Fruit fly (Drosophila melanogaster): Measurements from ENCODE around the gene CG7900.

Gene CG7900

dm6 chr3R:8146892-8147384, 53.0 kb downstream of the CG7900 start:
- no peak for TF ChIP-seq pan (optimal IDR thresholded peaks at IDR 0.05)
- no peak for TF ChIP-seq psq (optimal IDR thresholded peaks at IDR 0.05)
- no peak for TF ChIP-seq EcR (GFP tag; optimal IDR thresholded peaks at IDR 0.05)
- TF ChIP-seq Dll (optimal IDR thresholded peaks at IDR 0.05) = no peak
- TF ChIP-seq usp (GFP tag; optimal IDR thresholded peaks at IDR 0.05) = no peak
- TF ChIP-seq CG8478 (optimal IDR thresholded peaks at IDR 0.05) = no peak

DNA sequence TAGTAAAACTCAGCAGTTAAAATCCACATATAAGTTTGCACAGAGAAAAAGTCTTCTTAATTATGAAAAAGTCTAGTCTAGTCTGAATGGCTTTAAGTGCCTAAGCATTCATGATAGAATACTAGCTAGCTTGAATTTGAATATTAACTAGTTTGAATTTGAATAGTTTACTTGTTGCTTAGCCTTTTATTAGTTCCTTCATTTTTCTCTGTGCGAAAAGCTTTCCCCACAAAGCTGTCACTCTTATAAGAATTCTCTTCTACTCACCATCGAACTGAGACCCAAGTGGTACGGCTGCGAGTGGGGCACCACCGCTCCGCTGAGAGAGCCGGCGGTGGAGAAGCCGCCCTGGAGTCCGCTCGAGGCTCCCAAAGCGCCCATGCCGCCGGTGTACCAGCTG, 55.1 kb downstream of the CG7900 start:
- TF ChIP-seq Dll (optimal IDR thresholded peaks at IDR 0.05) = no peak
- TF ChIP-seq usp (GFP tag; optimal IDR thresholded peaks at IDR 0.05) = no peak
- TF ChIP-seq CG8478 (optimal IDR thresholded peaks at IDR 0.05) = no peak
- TF ChIP-seq EcR (GFP tag; optimal IDR thresholded peaks at IDR 0.05) = no peak
- TF ChIP-seq pan (optimal IDR thresholded peaks at IDR 0.05) = no peak
- TF ChIP-seq psq (optimal IDR thresholded peaks at IDR 0.05) = no peak

DNA sequence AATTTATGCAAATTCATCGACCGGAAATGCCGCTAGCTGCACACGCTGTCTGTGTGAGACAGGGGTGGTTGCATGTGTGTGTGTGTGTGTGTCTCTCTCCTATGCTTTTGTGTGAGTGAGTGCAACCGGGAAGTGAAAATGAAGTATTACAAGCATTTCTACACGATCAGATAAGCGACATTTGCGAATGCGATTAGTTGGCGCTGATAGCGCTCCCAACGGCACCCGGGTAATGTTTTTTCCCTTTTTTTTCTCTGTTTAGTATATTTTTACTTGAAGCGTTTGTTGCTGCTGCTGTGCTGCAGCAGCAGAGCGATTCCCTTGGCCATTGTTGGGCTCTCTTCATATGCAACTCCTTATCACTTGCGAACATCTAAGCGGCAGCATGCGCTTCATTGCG, 56.1 kb downstream of the CG7900 start:
- no peak for TF ChIP-seq EcR (GFP tag; optimal IDR thresholded peaks at IDR 0.05)
- TF ChIP-seq Dll (optimal IDR thresholded peaks at IDR 0.05) = no peak
- TF ChIP-seq psq (optimal IDR thresholded peaks at IDR 0.05) = no peak
- TF ChIP-seq usp (GFP tag; optimal IDR thresholded peaks at IDR 0.05) = no peak
- no peak for TF ChIP-seq CG8478 (optimal IDR thresholded peaks at IDR 0.05)
- TF ChIP-seq pan (optimal IDR thresholded peaks at IDR 0.05) = no peak

- TF ChIP-seq EcR (GFP tag; optimal IDR thresholded peaks at IDR 0.05) = no peak
- no peak for TF ChIP-seq Dll (optimal IDR thresholded peaks at IDR 0.05)
- no peak for TF ChIP-seq psq (optimal IDR thresholded peaks at IDR 0.05)
- no peak for TF ChIP-seq pan (optimal IDR thresholded peaks at IDR 0.05)
- TF ChIP-seq CG8478 (optimal IDR thresholded peaks at IDR 0.05) = no peak
- TF ChIP-seq usp (GFP tag; optimal IDR thresholded peaks at IDR 0.05) = no peak
Observed at dm6 chr3R:8151163-8151562, 57.2 kb downstream of the CG7900 start.

- TF ChIP-seq Dll (optimal IDR thresholded peaks at IDR 0.05) (no peak), psq (optimal IDR thresholded peaks at IDR 0.05) (no peak), CG8478 (optimal IDR thresholded peaks at IDR 0.05) (no peak), usp (GFP tag; optimal IDR thresholded peaks at IDR 0.05) (no peak), EcR (GFP tag; optimal IDR thresholded peaks at IDR 0.05) (no peak), pan (optimal IDR thresholded peaks at IDR 0.05) (no peak)
Observed at dm6 chr3R:8152578-8153191, 58.8 kb downstream of the CG7900 start.

DNA sequence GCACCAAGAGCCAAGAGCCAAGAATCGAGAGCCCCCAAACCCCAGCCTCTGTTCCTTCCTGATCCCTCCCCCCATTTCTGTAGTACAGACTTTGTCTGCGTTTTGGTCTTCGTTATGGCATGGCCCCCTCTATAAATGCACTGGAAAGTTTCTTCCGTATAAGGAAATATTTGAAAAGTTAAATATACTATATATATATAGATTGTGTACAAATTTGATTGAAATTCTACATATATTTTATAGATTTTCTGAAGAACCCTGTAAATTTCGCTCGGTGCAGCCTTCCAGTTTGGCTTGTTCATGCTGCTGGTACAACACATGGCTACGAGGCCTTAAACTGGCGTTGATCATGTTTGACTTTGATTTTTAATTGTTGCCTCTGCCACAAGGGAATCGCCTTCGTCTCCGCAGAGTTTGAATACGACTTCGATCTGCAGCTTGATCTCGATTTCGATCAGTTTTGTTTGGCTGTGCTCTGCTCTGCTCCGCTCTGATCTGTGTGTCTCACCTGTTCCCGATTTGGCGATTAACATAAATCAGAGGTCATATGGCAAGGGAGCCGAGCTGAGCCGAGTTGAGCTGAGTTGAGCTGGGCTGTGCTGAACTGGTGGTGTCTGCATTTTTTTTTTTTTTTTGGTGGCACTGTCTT, 60.2 kb downstream of the CG7900 start:
- TF ChIP-seq CG8478 (optimal IDR thresholded peaks at IDR 0.05) (no peak), Dll (optimal IDR thresholded peaks at IDR 0.05) (no peak), psq (optimal IDR thresholded peaks at IDR 0.05) (no peak), usp (GFP tag; optimal IDR thresholded peaks at IDR 0.05) (no peak), EcR (GFP tag; optimal IDR thresholded peaks at IDR 0.05) (no peak), pan (optimal IDR thresholded peaks at IDR 0.05) (no peak)

Data from whole organism.